Worm (Caenorhabditis elegans): Measurements from ENCODE around the gene fkb-3.

DNA sequence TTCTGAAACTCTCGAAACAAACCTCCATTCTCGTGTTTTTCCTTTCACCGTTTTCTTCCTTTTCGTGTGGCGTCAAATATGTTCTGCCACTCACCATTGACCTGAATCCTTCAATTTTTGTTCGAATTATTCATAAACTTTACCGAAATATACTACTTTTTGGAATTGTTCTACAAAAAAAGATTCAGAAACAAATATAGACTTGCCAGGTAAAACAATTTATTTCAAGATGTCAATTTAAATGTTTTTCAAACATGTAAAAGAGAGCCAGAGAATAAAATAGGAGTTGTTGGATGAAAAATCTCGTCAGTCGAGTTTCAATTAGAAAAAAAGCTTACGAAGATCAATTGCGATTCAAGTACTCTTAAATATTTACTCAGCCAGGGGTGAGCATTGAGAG lies 31.5 kb upstream of the fkb-3 start, which contains the start of gene F09G2.8:
- no peak for TF ChIP-seq him-1 (tag; optimal IDR thresholded peaks at IDR 0.05)
- TF ChIP-seq dao-5 (tag; optimal IDR thresholded peaks at IDR 0.05): no peak
- TF ChIP-seq W03F9.2 (tag; optimal IDR thresholded peaks at IDR 0.05): no peak
